Fruit fly (Drosophila melanogaster) whole organism, adult: ENCODE results near the gene CG15544.

ENCODE experiments used
- CG11617 ChIP-seq: fragments of 200-800 bp; sonication (Bioruptor generic); optimal IDR thresholded peaks from 2 replicates; lab custom pipeline; 2017; ENCODE audit warnings: mild to moderate bottlenecking, missing biosample characterization, missing genetic modification reagents, missing genetic modification characterization
- CG12768 ChIP-seq: fragments of 200-800 bp; sonication (Bioruptor generic); optimal IDR thresholded peaks from 2 replicates; lab custom pipeline; 2017; ENCODE audit warnings: missing biosample characterization, missing genetic modification characterization, mild to moderate bottlenecking, moderate library complexity, missing genetic modification reagents
- CG14711 ChIP-seq: fragments of 200-800 bp; sonication (Bioruptor generic); optimal IDR thresholded peaks from 2 replicates; lab custom pipeline; 2018; ENCODE audit warnings: missing biosample characterization, mild to moderate bottlenecking, missing genetic modification characterization, moderate library complexity
- CG1620 ChIP-seq: fragments of 200-800 bp; sonication (Bioruptor generic); optimal IDR thresholded peaks from 2 replicates; lab custom pipeline; 2016; ENCODE audit warnings: missing biosample characterization, missing genetic modification characterization
- CG33017 ChIP-seq: fragments of 200-800 bp; sonication (Bioruptor generic); optimal IDR thresholded peaks from 2 replicates; lab custom pipeline; 2018; ENCODE audit warnings: missing biosample characterization, mild to moderate bottlenecking, missing genetic modification characterization, moderate library complexity
- CG5204 ChIP-seq: fragments of 200-800 bp; sonication (Bioruptor generic); optimal IDR thresholded peaks from 2 replicates; lab custom pipeline; 2016; ENCODE audit warnings: missing biosample characterization, missing genetic modification characterization
- CG7045 ChIP-seq: fragments of 200-800 bp; sonication (Bioruptor generic); optimal IDR thresholded peaks from 2 replicates; lab custom pipeline; 2017; ENCODE audit warnings: missing biosample characterization, mild to moderate bottlenecking, missing genetic modification characterization
- CG7101 ChIP-seq: fragments of 200-800 bp; sonication (Bioruptor generic); optimal IDR thresholded peaks from 2 replicates; lab custom pipeline; 2018; ENCODE audit warnings: missing biosample characterization, mild to moderate bottlenecking, missing genetic modification characterization, moderate library complexity
- Clk ChIP-seq: fragments of 200-800 bp; sonication (Bioruptor generic); optimal IDR thresholded peaks from 2 replicates; lab custom pipeline; 2017; ENCODE audit warnings: missing biosample characterization, missing genetic modification characterization
- Crg-1 ChIP-seq: fragments of 200-800 bp; sonication (Bioruptor generic); optimal IDR thresholded peaks from 2 replicates; lab custom pipeline; 2016; ENCODE audit warnings: missing biosample characterization, missing genetic modification characterization
- Hr96 ChIP-seq: fragments of 200-800 bp; sonication (Bioruptor generic); optimal IDR thresholded peaks from 2 replicates; lab custom pipeline; 2016; ENCODE audit warnings: missing biosample characterization, missing genetic modification characterization
- Mnt ChIP-seq: fragments of 200-800 bp; sonication (Bioruptor generic); optimal IDR thresholded peaks from 2 replicates; lab custom pipeline; 2016; ENCODE audit warnings: missing biosample characterization, mild to moderate bottlenecking, missing genetic modification characterization
- bab1 ChIP-seq: fragments of 200-800 bp; sonication (Bioruptor generic); optimal IDR thresholded peaks from 3 replicates; lab custom pipeline; 2019; ENCODE audit warnings: missing biosample characterization, mild to moderate bottlenecking, missing genetic modification characterization, moderate library complexity
- cic ChIP-seq: fragments of 200-800 bp; sonication (Bioruptor generic); optimal IDR thresholded peaks from 2 replicates; lab custom pipeline; 2017; ENCODE audit warnings: missing biosample characterization, mild to moderate bottlenecking, missing genetic modification characterization, moderate library complexity
- cnc ChIP-seq, 2 experiments: fragments of >200 bp; optimal IDR thresholded peaks; 2 replicates each; lab custom pipeline; 2017
- kay ChIP-seq: fragments of 200-800 bp; sonication (Bioruptor generic); peaks from one replicate; lab custom pipeline; 2016; ENCODE audit warnings: missing biosample characterization, missing genetic modification characterization, borderline replicate concordance
- ovo ChIP-seq: fragments of 200-800 bp; sonication (Bioruptor generic); optimal IDR thresholded peaks from 2 replicates; lab custom pipeline; 2016; ENCODE audit warnings: missing biosample characterization, missing genetic modification characterization
- pad ChIP-seq: fragments of 200-800 bp; sonication (Bioruptor generic); optimal IDR thresholded peaks from 3 replicates; lab custom pipeline; 2017; ENCODE audit warnings: missing biosample characterization, missing genetic modification characterization, mild to moderate bottlenecking, moderate library complexity, missing genetic modification reagents
- tj ChIP-seq: fragments of 200-800 bp; sonication (Bioruptor generic); optimal IDR thresholded peaks from 3 replicates; lab custom pipeline; 2017; ENCODE audit warnings: missing biosample characterization, mild to moderate bottlenecking, missing genetic modification characterization, moderate library complexity
- toe ChIP-seq: fragments of 200-800 bp; sonication (Bioruptor generic); optimal IDR thresholded peaks from 2 replicates; lab custom pipeline; 2016; ENCODE audit warnings: missing biosample characterization, missing genetic modification characterization

The CG15544 gene

dm6 chr3R:30796715-30797114 lies 30.9 kb upstream of the CG15544 start:
- no peak for TF ChIP-seq kay
- TF ChIP-seq CG7045 (GFP tag; lab: Kevin White, UChicago): no peak
- no peak for TF ChIP-seq pad (GFP tag; lab: Kevin White, UChicago)
- no peak for TF ChIP-seq CG12768 (GFP tag; lab: Kevin White, UChicago)
- no peak for TF ChIP-seq Clk
- no peak for TF ChIP-seq CG7101
- TF ChIP-seq CG1620: no peak
- TF ChIP-seq cnc (optimal IDR thresholded peaks at IDR 0.05; lab: Kevin White, UChicago): no peak
- no peak for TF ChIP-seq CG14711 (tag; lab: Kevin White, UChicago)
- no peak for TF ChIP-seq Hr96 (GFP tag; lab: Kevin White, UChicago)
- TF ChIP-seq CG11617 (GFP tag; lab: Kevin White, UChicago): no peak
- no peak for TF ChIP-seq Mnt (GFP tag; lab: Kevin White, UChicago)
- TF ChIP-seq tj: no peak
- no peak for TF ChIP-seq CG5204

dm6 chr3R:30797323-30797911 lies 30.2 kb upstream of the CG15544 start:
- TF ChIP-seq CG7045 (GFP tag; lab: Kevin White, UChicago) (no peak), CG5204 (no peak), CG33017 (tag; lab: Kevin White, UChicago) (no peak), ovo (no peak), Hr96 (GFP tag; lab: Kevin White, UChicago) (no peak), CG7101 (no peak), Clk (no peak), CG14711 (tag; lab: Kevin White, UChicago) (no peak), Mnt (GFP tag; lab: Kevin White, UChicago) (no peak), CG11617 (GFP tag; lab: Kevin White, UChicago) (no peak), cic (no peak), CG1620 (no peak), bab1 (GFP tag; lab: Kevin White, UChicago) (no peak), CG12768 (GFP tag; lab: Kevin White, UChicago) (no peak), toe (GFP tag; lab: Kevin White, UChicago) (no peak), tj (no peak), Crg-1 (GFP tag; lab: Kevin White, UChicago) (no peak), pad (GFP tag; lab: Kevin White, UChicago) (no peak), cnc (optimal IDR thresholded peaks at IDR 0.05; lab: Kevin White, UChicago) (no peak), kay (no peak)

dm6 chr3R:30800319-30800981 lies 27.2 kb upstream of the CG15544 start:
- TF ChIP-seq CG7101 (peak; percentile 65), Crg-1 (GFP tag; lab: Kevin White, UChicago) (peak; percentile 47), cic (peak; percentile 81), CG1620 (no peak), CG11617 (GFP tag; lab: Kevin White, UChicago) (peak; percentile 63), kay (peak; percentile 78), CG12768 (GFP tag; lab: Kevin White, UChicago) (peak; percentile 75), CG7045 (GFP tag; lab: Kevin White, UChicago) (peak; percentile 55), ovo (peak; percentile 54), cnc (optimal IDR thresholded peaks at IDR 0.05; lab: Kevin White, UChicago) (no peak), Clk (no peak), Mnt (GFP tag; lab: Kevin White, UChicago) (peak; percentile 59), bab1 (GFP tag; lab: Kevin White, UChicago) (no peak), Hr96 (GFP tag; lab: Kevin White, UChicago) (peak; percentile 26), toe (GFP tag; lab: Kevin White, UChicago) (no peak), tj (peak; percentile 39), CG14711 (tag; lab: Kevin White, UChicago) (peak; percentile 17), CG33017 (tag; lab: Kevin White, UChicago) (peak; percentile 66), pad (GFP tag; lab: Kevin White, UChicago) (peak; percentile 5), CG5204 (no peak)

dm6 chr3R:30801463-30801862 lies 26.2 kb upstream of the CG15544 start:
- TF ChIP-seq CG7101 (no peak), CG7045 (GFP tag; lab: Kevin White, UChicago) (no peak), Crg-1 (GFP tag; lab: Kevin White, UChicago) (no peak), Hr96 (GFP tag; lab: Kevin White, UChicago) (no peak), CG12768 (GFP tag; lab: Kevin White, UChicago) (no peak), Mnt (GFP tag; lab: Kevin White, UChicago) (no peak), pad (GFP tag; lab: Kevin White, UChicago) (no peak), kay (no peak), Clk (no peak), cic (no peak)

dm6 chr3R:30802115-30802682 lies 25.4 kb upstream of the CG15544 start:
- TF ChIP-seq Crg-1 (GFP tag; lab: Kevin White, UChicago): no peak
- TF ChIP-seq Mnt (GFP tag; lab: Kevin White, UChicago): no peak
- TF ChIP-seq cic: peak; percentile 18
- peak; percentile 23 for TF ChIP-seq CG7045 (GFP tag; lab: Kevin White, UChicago)

dm6 chr3R:30802779-30803178 lies 24.8 kb upstream of the CG15544 start:
- TF ChIP-seq CG11617 (GFP tag; lab: Kevin White, UChicago) (peak; percentile 67), CG7101 (peak; percentile 87), CG7045 (GFP tag; lab: Kevin White, UChicago) (peak; percentile 89), toe (GFP tag; lab: Kevin White, UChicago) (peak; percentile 74), Clk (peak; percentile 74), CG1620 (peak; percentile 84), CG14711 (tag; lab: Kevin White, UChicago) (peak; percentile 47), Hr96 (GFP tag; lab: Kevin White, UChicago) (peak; percentile 48), pad (GFP tag; lab: Kevin White, UChicago) (peak; percentile 57), Mnt (GFP tag; lab: Kevin White, UChicago) (peak; percentile 15), CG33017 (tag; lab: Kevin White, UChicago) (peak; percentile 75), Crg-1 (GFP tag; lab: Kevin White, UChicago) (peak; percentile 91), CG5204 (peak; percentile 54), ovo (peak; percentile 90), tj (no peak), bab1 (GFP tag; lab: Kevin White, UChicago) (no peak), cnc (optimal IDR thresholded peaks at IDR 0.05; lab: Kevin White, UChicago) (no peak), CG12768 (GFP tag; lab: Kevin White, UChicago) (peak; percentile 75), cic (no peak), kay (peak; percentile 98)
